Worm (Caenorhabditis elegans) whole organism, L4/young adult: ENCODE results near the gene C50E3.12.

ENCODE experiments used
- W03F9.2 ChIP-seq: fragments of 150-350 bp; optimal IDR thresholded peaks from 2 replicates; lab custom pipeline; 2014; ENCODE audit warnings: missing biosample characterization, missing genetic modification characterization
- him-1 ChIP-seq: sonication (generic microtip); optimal IDR thresholded peaks from 2 replicates; lab custom pipeline; 2016; ENCODE audit warnings: missing genotype, missing genetic modification reagents, missing genetic modification characterization, missing compliant biosample characterization

ce11 chrV:7575563-7575962, 46.3 kb downstream of the C50E3.12 start, which contains the start of the genes snu-66 and ints-9:
- TF ChIP-seq W03F9.2 (tag; lab: Kevin White, UChicago) (no peak), him-1 (tag; lab: Kevin White, UChicago) (no peak)
